Worm (Caenorhabditis elegans): ENCODE results near the gene dhs-24.

The dhs-24 gene

DNA sequence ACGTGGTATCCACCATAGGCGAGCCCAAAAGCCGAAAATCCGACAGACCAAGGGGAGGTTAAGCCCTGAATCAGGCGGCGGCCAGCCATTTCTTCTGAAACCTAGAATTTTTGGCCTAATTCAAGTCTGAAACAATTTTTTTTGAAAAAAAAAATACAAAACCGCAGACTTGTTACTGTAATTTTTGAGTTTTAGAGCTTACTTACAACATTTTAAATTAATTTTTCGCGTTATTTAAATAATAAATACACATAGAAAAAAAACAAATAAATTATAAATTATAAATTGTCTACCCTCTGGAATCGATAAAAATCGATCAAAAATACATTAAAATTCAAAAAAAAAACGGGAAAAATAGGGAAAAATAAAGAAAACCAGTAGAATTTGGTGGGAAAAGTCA, at the start of gene dhs-24:
TSS of gene dhs-24 (minus strand) at position 101 of the 400 bp plus-strand sequence.
- TF ChIP-seq tbx-7 (tag; optimal IDR thresholded peaks at IDR 0.05), result no peak
- no peak for TF ChIP-seq che-1 (tag; optimal IDR thresholded peaks at IDR 0.05)
- no peak for TF ChIP-seq hlh-6 (tag; optimal IDR thresholded peaks at IDR 0.05)
- no peak for TF ChIP-seq pqm-1 (tag; optimal IDR thresholded peaks at IDR 0.05)

ce11 chrV:19994665-19995064, 48.2 kb upstream of the dhs-24 start:
- TF ChIP-seq ceh-30 (tag; optimal IDR thresholded peaks at IDR 0.05), result no peak
- TF ChIP-seq F13H6.1 (tag; optimal IDR thresholded peaks at IDR 0.05), result no peak
- TF ChIP-seq mec-3 (tag; optimal IDR thresholded peaks at IDR 0.05; ENCODE audit: borderline replicate concordance), result no peak
- no peak for TF ChIP-seq tbx-7 (tag; optimal IDR thresholded peaks at IDR 0.05)
- no peak for TF ChIP-seq sdc-2 (tag; optimal IDR thresholded peaks at IDR 0.05)
- TF ChIP-seq odd-2 (tag; optimal IDR thresholded peaks at IDR 0.05), result no peak
- no peak for TF ChIP-seq rnt-1 (tag; optimal IDR thresholded peaks at IDR 0.05)
- no peak for TF ChIP-seq pros-1 (tag; optimal IDR thresholded peaks at IDR 0.05)

ce11 chrV:19994093-19994492, 47.7 kb upstream of the dhs-24 start, which contains the start of gene Y60A3A.25:
Y60A3A.25 (minus strand) TSS chrV:19994193.
- TF ChIP-seq rnt-1 (tag; optimal IDR thresholded peaks at IDR 0.05), result no peak
- TF ChIP-seq ceh-14 (tag; optimal IDR thresholded peaks at IDR 0.05), result no peak
- TF ChIP-seq eyg-1 (tag; optimal IDR thresholded peaks at IDR 0.05), result no peak
- no peak for TF ChIP-seq ceh-2 (tag; optimal IDR thresholded peaks at IDR 0.05)
- TF ChIP-seq ceh-22 (tag; optimal IDR thresholded peaks at IDR 0.05), result no peak
- no peak for TF ChIP-seq Y22D7AL.16 (tag; optimal IDR thresholded peaks at IDR 0.05)
- TF ChIP-seq ceh-30 (tag; optimal IDR thresholded peaks at IDR 0.05), result no peak
- no peak for TF ChIP-seq hlh-13 (GFP tag; optimal IDR thresholded peaks at IDR 0.05)
- TF ChIP-seq ref-2 (tag; optimal IDR thresholded peaks at IDR 0.05), result no peak
- TF ChIP-seq ceh-9 (tag; optimal IDR thresholded peaks at IDR 0.05), result no peak

ce11 chrV:19987684-19988083, 41.3 kb upstream of the dhs-24 start, which contains the start of gene sri-67:
sri-67 (plus strand) TSS chrV:19987984.
- TF ChIP-seq odd-2 (tag; optimal IDR thresholded peaks at IDR 0.05), result no peak
- TF ChIP-seq ztf-16 (tag; optimal IDR thresholded peaks at IDR 0.05), result no peak
- no peak for TF ChIP-seq nhr-11 (tag; optimal IDR thresholded peaks at IDR 0.05)
- no peak for TF ChIP-seq tbx-2 (tag; optimal IDR thresholded peaks at IDR 0.05)
- TF ChIP-seq T23F11.4 (GFP tag; optimal IDR thresholded peaks at IDR 0.05), result no peak
- TF ChIP-seq eyg-1 (tag; optimal IDR thresholded peaks at IDR 0.05), result no peak
- TF ChIP-seq madf-2 (tag; optimal IDR thresholded peaks at IDR 0.05), result no peak
- no peak for TF ChIP-seq pros-1 (tag; optimal IDR thresholded peaks at IDR 0.05)
- no peak for TF ChIP-seq fkh-6 (tag; optimal IDR thresholded peaks at IDR 0.05)
- no peak for TF ChIP-seq unc-86 (tag; optimal IDR thresholded peaks at IDR 0.05)
- TF ChIP-seq pag-3 (tag; optimal IDR thresholded peaks at IDR 0.05; ENCODE audit: borderline replicate concordance), result no peak
- TF ChIP-seq elt-4 (tag; optimal IDR thresholded peaks at IDR 0.05), result no peak
- TF ChIP-seq ref-2 (tag; optimal IDR thresholded peaks at IDR 0.05), result no peak
- no peak for TF ChIP-seq ceh-2 (tag; optimal IDR thresholded peaks at IDR 0.05)
- TF ChIP-seq pqm-1 (tag; optimal IDR thresholded peaks at IDR 0.05), result no peak

ce11 chrV:19986788-19987187, 40.4 kb upstream of the dhs-24 start:
- no peak for TF ChIP-seq ceh-30 (tag; optimal IDR thresholded peaks at IDR 0.05)
- no peak for TF ChIP-seq ref-2 (tag; optimal IDR thresholded peaks at IDR 0.05)
- no peak for TF ChIP-seq ama-1 (optimal IDR thresholded peaks at IDR 0.05)
- TF ChIP-seq ceh-19 (GFP tag; optimal IDR thresholded peaks at IDR 0.05), result no peak
- TF ChIP-seq sox-4 (tag; optimal IDR thresholded peaks at IDR 0.05), result no peak
- TF ChIP-seq mec-3 (tag; optimal IDR thresholded peaks at IDR 0.05; ENCODE audit: borderline replicate concordance), result no peak
- no peak for TF ChIP-seq gmeb-2 (tag; optimal IDR thresholded peaks at IDR 0.05)
- no peak for TF ChIP-seq unc-42 (tag; optimal IDR thresholded peaks at IDR 0.05)
- no peak for TF ChIP-seq F13H6.1 (tag; optimal IDR thresholded peaks at IDR 0.05)
- no peak for TF ChIP-seq madf-2 (tag; optimal IDR thresholded peaks at IDR 0.05)
- TF ChIP-seq hlh-13 (GFP tag; optimal IDR thresholded peaks at IDR 0.05), result no peak
- TF ChIP-seq pat-9 (tag; optimal IDR thresholded peaks at IDR 0.05), result no peak
- TF ChIP-seq fax-1 (tag; optimal IDR thresholded peaks at IDR 0.05), result no peak
- no peak for TF ChIP-seq K09A11.1 (tag; optimal IDR thresholded peaks at IDR 0.05; ENCODE audit: insufficient read depth)
- TF ChIP-seq ceh-34 (tag; optimal IDR thresholded peaks at IDR 0.05), result no peak
- TF ChIP-seq ceh-2 (tag; optimal IDR thresholded peaks at IDR 0.05), result no peak

Data from whole organism, late embryonic.